Fruit fly (Drosophila melanogaster): ENCODE measurements around the gene wrm2.

- no peak for TF ChIP-seq psq (optimal IDR thresholded peaks at IDR 0.05)
- no peak for TF ChIP-seq Sin3A (optimal IDR thresholded peaks at IDR 0.05)
- no peak for TF ChIP-seq h (optimal IDR thresholded peaks at IDR 0.05)
- TF ChIP-seq Myc (optimal IDR thresholded peaks at IDR 0.05) = no peak
These were observed 34.5 kb upstream of the wrm2 start, which contains the start of gene akirin for dm6 chr3L:7369543-7369942.

Measured in Kc167 (cell line).